Worm (Caenorhabditis elegans): Measurements from ENCODE around the gene Y40A1A.2.

DNA sequence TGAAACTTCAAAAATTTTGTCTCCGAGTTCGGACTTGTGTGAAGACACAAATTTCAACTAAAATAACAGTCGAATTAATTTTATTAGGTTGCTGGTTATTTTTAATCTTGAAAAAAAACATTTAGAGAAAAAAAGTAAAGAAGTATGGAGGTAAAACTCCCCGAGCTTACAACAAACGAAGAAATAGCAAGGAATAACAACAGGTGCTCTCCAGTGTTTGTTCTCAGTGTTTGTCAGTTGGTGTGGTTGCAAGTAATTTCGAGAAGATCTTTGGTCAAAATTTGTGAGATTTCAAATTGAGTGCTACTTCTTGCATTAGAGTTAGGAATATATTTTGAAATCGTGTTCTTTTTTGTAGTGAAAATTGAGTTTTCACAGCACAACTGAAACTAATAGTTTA is 5.7 kb upstream of the Y40A1A.2 start:
- TF ChIP-seq nhr-28 (tag; optimal IDR thresholded peaks at IDR 0.05) (no peak), ceh-28 (tag; optimal IDR thresholded peaks at IDR 0.05) (no peak), snpc-4 (tag; optimal IDR thresholded peaks at IDR 0.05) (no peak), lsy-12 (tag; optimal IDR thresholded peaks at IDR 0.05) (no peak), nfya-1 (tag; optimal IDR thresholded peaks at IDR 0.05; ENCODE audit: insufficient read depth) (no peak)

Data from whole organism, L3 larva.